Fruit fly (Drosophila melanogaster): ENCODE data around the gene CG8814.

DNA sequence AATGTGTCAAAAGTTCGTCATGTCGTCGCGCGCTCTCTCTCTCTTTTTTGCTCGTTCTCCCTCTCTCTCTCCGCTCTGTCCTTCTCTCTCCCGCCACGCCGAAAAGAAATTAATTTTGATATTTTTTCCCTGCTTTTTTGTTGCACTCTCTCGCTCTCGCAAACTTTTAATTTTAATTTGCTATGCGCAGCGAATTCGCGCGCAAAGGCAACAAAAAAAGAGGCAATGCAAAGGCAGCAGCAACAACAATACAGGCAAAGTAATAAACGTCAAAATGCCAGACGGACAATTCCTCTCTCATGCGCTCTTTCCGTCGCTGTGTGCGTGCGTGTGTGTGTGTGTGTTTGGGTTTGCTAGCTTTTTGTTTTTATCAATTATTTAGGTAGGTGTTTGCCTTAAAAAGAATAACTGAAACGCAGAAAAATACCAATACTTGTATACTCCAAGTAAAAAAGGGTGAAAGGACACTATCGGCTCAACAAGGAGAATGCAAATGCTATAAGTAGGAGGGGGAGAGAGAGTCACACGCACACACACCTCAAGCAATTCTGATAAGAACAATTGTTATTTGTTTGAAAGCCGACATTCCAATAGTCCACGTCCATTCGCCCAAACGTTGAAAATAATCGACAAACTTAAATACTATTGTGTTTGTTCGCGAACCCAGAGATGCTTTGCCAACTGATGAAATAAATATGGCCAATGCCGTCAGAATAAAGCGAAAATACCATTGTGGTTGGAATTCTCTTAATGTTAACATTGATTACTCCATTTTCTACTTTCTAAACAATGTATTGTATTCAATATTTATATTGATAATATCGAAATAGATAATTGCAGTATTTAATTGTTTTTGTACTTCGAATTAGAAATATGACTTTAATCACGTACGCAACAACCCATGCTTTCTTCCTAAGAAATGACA is 12.2 kb downstream of the CG8814 start:
- TF ChIP-seq CG5204 (GFP tag; optimal IDR thresholded peaks at IDR 0.05), result no peak
- TF ChIP-seq bab1 (GFP tag; optimal IDR thresholded peaks at IDR 0.05), result no peak
- no peak for TF ChIP-seq cnc (optimal IDR thresholded peaks at IDR 0.05)
- TF ChIP-seq toe (GFP tag; optimal IDR thresholded peaks at IDR 0.05), result no peak
- TF ChIP-seq cic (GFP tag; optimal IDR thresholded peaks at IDR 0.05), result no peak
- no peak for TF ChIP-seq Mnt (GFP tag; optimal IDR thresholded peaks at IDR 0.05)
